Fruit fly (Drosophila melanogaster): Measurements from ENCODE around the gene CG34268.

CG34268 gene

DNA sequence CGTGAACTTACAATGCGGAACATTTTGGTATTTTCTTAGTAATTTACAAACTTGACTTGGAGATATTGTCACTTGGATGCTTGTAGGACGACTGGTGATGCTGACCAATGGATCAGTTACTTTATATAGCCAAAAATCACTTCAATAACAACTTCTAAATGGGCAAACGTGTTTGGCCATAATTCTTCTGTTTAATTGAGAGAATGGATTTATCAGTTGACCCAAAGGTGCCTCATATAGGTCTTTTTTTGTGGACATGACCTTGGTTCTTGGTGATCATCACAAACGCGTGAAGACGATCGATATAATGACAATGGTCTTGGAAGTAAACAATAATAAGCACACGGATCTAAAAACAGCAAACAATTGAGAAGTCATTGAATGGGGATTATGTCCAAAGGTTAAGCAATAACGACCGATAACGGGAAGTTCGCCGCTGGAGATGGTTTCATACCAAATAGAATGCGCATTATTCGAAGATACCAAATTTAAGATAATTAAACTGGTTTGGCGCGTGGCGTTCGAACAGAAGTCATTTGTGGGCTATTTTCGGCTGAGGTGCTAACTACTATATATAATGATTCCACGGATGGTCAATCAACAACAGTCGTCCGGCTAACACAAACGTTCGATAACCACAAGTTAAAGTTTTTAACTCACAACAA, at the start of gene CG34268, which contains the start of gene CG34267:
Gene CG34268 (plus strand): TSS at position 615 of the 665 bp plus-strand sequence.
Gene CG34267 (minus strand): TSS at position 101 of the 665 bp plus-strand sequence.
- no peak for TF ChIP-seq noc (tag; optimal IDR thresholded peaks at IDR 0.05)

DNA sequence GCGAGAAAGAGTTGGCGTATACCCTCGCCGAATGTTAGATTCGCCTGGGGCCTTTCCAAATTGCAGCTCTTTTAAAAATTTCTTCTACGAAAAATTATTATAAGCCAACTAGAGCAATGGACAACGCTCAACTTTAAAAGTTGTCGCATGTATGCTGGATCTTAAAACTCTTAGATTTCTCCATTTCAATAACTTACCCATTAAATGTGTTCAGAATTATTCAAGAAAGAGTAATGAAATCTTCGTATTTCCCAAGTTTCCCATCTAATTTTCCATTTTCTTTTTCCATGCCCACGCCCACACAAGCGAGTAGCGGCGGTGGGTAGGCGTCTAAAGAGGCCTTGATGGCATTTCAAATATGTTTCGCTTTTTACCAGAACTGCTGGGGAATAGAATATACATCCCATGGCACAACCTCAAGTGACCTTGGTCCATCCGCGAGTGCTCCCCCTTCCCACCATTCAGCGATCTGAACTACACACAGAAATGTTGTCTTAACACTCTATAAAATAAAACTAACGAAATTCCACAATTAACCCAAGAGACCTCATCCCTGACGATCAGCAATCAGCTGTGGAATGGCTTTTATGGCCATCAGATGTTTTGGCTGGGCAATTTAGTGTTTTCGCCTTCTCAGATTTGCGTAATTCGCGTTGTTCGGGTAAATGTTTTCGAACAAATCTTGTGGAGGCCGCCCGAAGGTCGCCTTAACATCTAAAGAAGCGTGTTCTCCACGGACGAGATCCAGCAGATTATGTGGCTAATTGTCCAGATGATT, 45.8 kb upstream of the CG34268 start:
- no peak for TF ChIP-seq noc (tag; optimal IDR thresholded peaks at IDR 0.05)

dm6 chr3L:456378-456777, 44.4 kb upstream of the CG34268 start:
- no peak for TF ChIP-seq noc (tag; optimal IDR thresholded peaks at IDR 0.05)

DNA sequence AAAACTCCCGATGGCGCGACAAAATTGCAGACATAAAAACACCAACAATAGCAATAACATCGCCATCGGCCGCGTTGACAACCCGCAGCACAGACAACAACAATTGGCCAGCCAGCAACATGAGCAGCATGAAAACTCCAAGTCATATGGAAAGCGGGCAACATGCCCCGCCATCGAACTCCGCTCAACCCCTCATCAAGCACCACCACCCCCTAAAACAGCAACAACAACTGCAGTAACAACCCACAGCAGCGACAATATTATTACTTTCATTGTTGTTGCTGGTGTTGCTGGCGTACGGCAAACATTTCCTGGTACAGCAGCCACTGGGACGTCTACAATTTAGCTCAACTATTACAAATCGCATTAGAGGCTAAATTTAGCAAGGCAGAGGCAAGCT, 43.4 kb upstream of the CG34268 start:
- TF ChIP-seq noc (tag; optimal IDR thresholded peaks at IDR 0.05): no peak

DNA sequence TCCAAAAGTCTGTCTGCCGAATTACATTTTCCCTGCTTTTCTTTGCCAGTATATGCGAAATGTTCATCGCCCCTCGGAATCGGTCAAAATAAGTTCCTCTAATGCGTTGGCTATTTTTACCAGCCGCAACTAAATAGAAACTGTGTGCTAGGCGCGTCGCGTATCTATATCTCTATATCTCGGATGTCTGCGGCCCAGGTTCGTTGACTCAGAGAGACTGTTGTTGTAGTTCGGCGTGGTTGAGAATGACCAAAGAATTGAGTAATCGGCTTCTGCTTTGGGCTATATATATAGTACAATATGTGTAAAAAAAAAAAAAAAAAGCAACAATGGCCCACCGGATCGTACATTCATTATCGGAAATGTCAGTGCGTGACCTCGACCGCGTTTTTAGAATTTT, 35.3 kb upstream of the CG34268 start:
- TF ChIP-seq noc (tag; optimal IDR thresholded peaks at IDR 0.05): no peak

DNA sequence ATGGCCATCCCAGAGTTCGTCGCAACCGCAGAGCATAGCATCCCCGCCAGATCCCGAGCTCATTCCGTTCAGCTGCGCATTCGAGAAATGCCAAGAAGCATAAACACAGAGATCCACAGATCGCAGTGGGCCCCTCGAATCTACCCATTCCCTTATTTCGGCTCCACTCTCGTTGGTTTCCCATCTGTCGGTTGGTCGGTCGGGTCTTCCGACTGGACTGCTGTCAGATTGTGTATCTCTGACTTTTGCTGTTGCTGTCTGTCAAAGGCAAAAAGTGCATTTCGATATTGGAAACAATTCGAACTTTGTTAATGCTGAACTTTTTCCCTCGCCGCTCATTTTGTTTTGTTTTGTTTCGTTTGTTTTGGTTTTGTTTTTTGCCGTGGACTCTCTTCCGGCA, 29.6 kb upstream of the CG34268 start:
- TF ChIP-seq noc (tag; optimal IDR thresholded peaks at IDR 0.05): no peak

DNA sequence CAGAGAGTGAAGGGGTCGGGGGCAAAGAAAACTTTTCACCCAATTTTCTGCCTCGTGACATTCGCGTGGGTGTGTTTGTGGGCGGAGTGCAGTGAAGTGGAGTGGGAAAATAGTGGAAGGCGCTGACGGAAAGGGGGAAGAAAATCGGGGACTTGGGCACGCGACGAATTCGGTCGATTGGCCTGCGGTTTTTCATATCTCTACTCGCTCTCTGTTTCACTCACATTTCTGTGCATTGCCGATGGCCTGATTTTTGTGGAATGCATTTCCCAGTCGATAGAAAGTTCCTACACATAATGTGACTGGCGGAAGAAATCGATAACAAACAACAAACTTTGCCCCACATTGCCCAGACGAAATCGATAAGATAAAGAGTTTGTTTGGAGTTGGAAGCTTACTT, 27.7 kb upstream of the CG34268 start:
- TF ChIP-seq noc (tag; optimal IDR thresholded peaks at IDR 0.05): no peak

dm6 chr3L:483818-484217, 16.9 kb upstream of the CG34268 start:
- no peak for TF ChIP-seq noc (tag; optimal IDR thresholded peaks at IDR 0.05)

dm6 chr3L:484554-485305, 16.0 kb upstream of the CG34268 start:
- TF ChIP-seq noc (tag; optimal IDR thresholded peaks at IDR 0.05): no peak

dm6 chr3L:485393-485792, 15.4 kb upstream of the CG34268 start:
- no peak for TF ChIP-seq noc (tag; optimal IDR thresholded peaks at IDR 0.05)

DNA sequence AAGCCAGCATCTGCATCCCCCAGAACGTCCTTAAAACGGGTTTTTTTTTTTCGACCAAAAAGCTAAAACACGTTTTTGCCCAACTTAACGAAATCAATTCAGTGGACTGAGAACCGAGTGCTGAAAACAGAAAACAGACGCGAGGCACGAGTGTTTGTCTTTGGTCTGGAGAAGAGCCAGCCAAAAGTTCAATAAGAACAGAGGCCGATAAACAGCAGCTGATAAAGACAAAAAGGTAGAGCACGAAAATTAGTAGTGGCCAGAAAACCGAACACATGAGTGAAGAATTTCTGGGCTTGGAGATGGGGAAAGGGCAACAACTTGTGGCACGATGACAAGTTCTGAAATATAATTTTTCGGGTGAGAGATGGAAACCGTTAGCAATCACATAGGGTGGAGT, 12.6 kb upstream of the CG34268 start:
- no peak for TF ChIP-seq noc (tag; optimal IDR thresholded peaks at IDR 0.05)

dm6 chr3L:488612-489011, 12.2 kb upstream of the CG34268 start:
- no peak for TF ChIP-seq noc (tag; optimal IDR thresholded peaks at IDR 0.05)

- TF ChIP-seq noc (tag; optimal IDR thresholded peaks at IDR 0.05): no peak
Observed at dm6 chr3L:489354-489753, 11.4 kb upstream of the CG34268 start.

DNA sequence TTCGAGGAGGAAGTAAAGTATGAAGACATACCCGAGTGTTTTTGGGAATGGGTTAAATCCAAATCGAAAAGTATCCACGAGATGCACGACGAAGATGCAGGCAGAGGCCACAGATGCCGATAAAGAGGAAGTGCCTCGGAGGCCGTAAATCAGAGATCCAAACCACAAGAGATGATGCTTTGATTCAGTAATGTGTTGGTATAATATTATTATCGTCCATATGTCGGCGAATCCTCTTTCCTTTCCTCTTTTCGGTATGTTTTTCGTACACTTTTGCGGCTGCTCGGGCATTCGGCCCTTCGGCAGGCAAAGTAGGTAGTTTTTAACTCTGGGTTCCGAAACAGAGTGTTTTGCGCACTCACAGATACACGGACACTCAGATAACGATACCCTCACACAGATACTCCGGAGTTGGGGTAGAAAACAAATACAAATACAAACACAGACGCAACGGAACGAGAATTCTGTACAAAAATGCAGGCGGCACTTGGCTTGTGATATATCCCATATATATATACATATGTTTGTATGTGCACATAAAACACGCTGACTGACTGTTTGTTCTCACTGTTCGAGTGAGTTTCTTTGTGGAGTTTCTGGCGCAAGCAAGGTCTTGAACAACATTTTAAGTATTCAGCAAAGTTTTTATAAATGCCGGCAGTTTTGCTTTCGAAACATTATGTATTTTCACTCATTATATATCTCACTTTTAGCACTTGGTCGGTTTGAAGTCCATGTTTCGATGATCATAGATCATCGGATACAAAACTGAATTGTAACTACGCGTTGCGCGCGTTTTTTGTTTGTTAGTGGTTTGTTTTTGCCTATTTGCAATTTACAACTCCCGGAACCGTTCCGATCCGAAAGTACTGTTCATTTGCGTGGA, 10.6 kb upstream of the CG34268 start:
- no peak for TF ChIP-seq noc (tag; optimal IDR thresholded peaks at IDR 0.05)

DNA sequence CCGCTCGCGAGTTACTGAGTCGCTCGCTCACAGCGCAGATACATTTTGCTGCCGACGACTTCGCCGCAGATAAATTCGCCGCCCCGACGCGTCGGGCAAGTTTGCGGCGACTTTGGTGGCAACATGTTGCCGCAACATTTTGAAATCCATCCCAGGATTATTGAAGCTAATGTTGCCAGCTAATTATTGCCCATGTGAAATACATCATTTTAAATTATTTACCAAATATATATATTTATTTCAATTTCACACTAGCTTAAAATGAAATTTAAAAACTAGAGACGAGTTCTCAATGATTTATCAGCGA, 10.0 kb upstream of the CG34268 start:
- no peak for TF ChIP-seq noc (tag; optimal IDR thresholded peaks at IDR 0.05)

Data from whole organism, larva.